Worm (Caenorhabditis elegans) whole organism, L2 larva: ENCODE results near the gene F01D5.1.

Source experiments
- C34F6.9 ChIP-seq: fragments of 150-350 bp; optimal IDR thresholded peaks from 2 replicates; lab custom pipeline; 2014; ENCODE audit warnings: missing biosample characterization, missing genetic modification characterization
- F13H6.1 ChIP-seq: sonication (generic microtip); optimal IDR thresholded peaks from 2 replicates; lab custom pipeline; 2016; ENCODE audit warnings: missing genetic modification characterization, missing compliant biosample characterization
- R02D3.7 ChIP-seq: fragments of 150-350 bp; optimal IDR thresholded peaks from 2 replicates; lab custom pipeline; 2014; ENCODE audit warnings: missing biosample characterization, missing genetic modification characterization
- Y55F3AM.14 ChIP-seq: fragments of 200-800 bp; sonication (Bioruptor generic); optimal IDR thresholded peaks from 2 replicates; lab custom pipeline; 2018; ENCODE audit warnings: mild to moderate bottlenecking, missing genetic modification characterization, missing compliant biosample characterization
- ZK546.5 ChIP-seq: sonication (generic microtip); optimal IDR thresholded peaks from 2 replicates; lab custom pipeline; 2017; ENCODE audit warnings: missing biosample characterization, missing genetic modification characterization
- alr-1 ChIP-seq: fragments of 150-350 bp; optimal IDR thresholded peaks from 2 replicates; lab custom pipeline; 2014; ENCODE audit warnings: missing biosample characterization, missing genetic modification characterization
- aly-2 ChIP-seq: fragments of 150-350 bp; optimal IDR thresholded peaks from 2 replicates; lab custom pipeline; 2014; ENCODE audit warnings: missing biosample characterization, missing genetic modification characterization
- ama-1 ChIP-seq: fragments of 150-350 bp; optimal IDR thresholded peaks from 2 replicates; lab custom pipeline; 2018; ENCODE audit warnings: inconsistent platforms
- blmp-1 ChIP-seq: sonication (generic microtip); optimal IDR thresholded peaks from 2 replicates; lab custom pipeline; 2017; ENCODE audit warnings: missing genetic modification characterization, mild to moderate bottlenecking, missing compliant biosample characterization, antibody characterized with exemption, moderate library complexity; ENCODE audit not compliant: insufficient read depth
- ceh-16 ChIP-seq: fragments of 150-350 bp; optimal IDR thresholded peaks from 2 replicates; lab custom pipeline; 2014; ENCODE audit warnings: missing biosample characterization, missing genetic modification characterization
- ceh-82 ChIP-seq: fragments of 150-350 bp; optimal IDR thresholded peaks from 2 replicates; lab custom pipeline; 2014; ENCODE audit warnings: missing biosample characterization, missing genetic modification characterization
- crh-2 ChIP-seq: sonication (generic microtip); optimal IDR thresholded peaks from 2 replicates; lab custom pipeline; 2017; ENCODE audit warnings: missing biosample characterization, missing genetic modification characterization
- dmd-4 ChIP-seq: sonication (generic microtip); optimal IDR thresholded peaks from 2 replicates; lab custom pipeline; 2017; ENCODE audit warnings: missing biosample characterization, missing genetic modification characterization
- elt-1 ChIP-seq: fragments of 150-350 bp; optimal IDR thresholded peaks from 2 replicates; lab custom pipeline; 2014; ENCODE audit warnings: missing biosample characterization, missing genetic modification characterization
- elt-3 ChIP-seq: sonication (generic microtip); optimal IDR thresholded peaks from 2 replicates; lab custom pipeline; 2017; ENCODE audit warnings: missing biosample characterization, missing genetic modification characterization
- fos-1 ChIP-seq: fragments of 150-350 bp; optimal IDR thresholded peaks from 2 replicates; lab custom pipeline; 2014; ENCODE audit warnings: missing biosample characterization, missing genetic modification characterization
- gmeb-1 ChIP-seq: fragments of 150-350 bp; optimal IDR thresholded peaks from 2 replicates; lab custom pipeline; 2014; ENCODE audit warnings: missing biosample characterization, missing genetic modification characterization
- lin-11 ChIP-seq: fragments of 150-350 bp; sonication (generic microtip); optimal IDR thresholded peaks from 2 replicates; lab custom pipeline; 2014; ENCODE audit warnings: missing biosample characterization, missing genetic modification characterization, inconsistent platforms, mixed read lengths
- lin-39 ChIP-seq: fragments of 150-350 bp; optimal IDR thresholded peaks from 2 replicates; lab custom pipeline; 2014; ENCODE audit warnings: missing biosample characterization, missing genetic modification reagents, missing genetic modification characterization
- lsy-2 ChIP-seq, 2 experiments: fragments of 150-350 bp in 1 of 2; sonication (generic microtip) in 1 of 2; optimal IDR thresholded peaks; 2 replicates each; lab custom pipeline; 2014 to 2017; ENCODE audit warnings: missing biosample characterization in 2 of 2, missing genetic modification characterization in 2 of 2
- mab-5 ChIP-seq: fragments of 150-350 bp; optimal IDR thresholded peaks from 2 replicates; lab custom pipeline; 2014; ENCODE audit warnings: missing biosample characterization, missing genetic modification characterization
- mbf-1 ChIP-seq: sonication (generic microtip); optimal IDR thresholded peaks from 2 replicates; lab custom pipeline; 2017; ENCODE audit warnings: missing biosample characterization, missing genetic modification characterization
- mdl-1 ChIP-seq, 2 experiments: fragments of 150-350 bp in 1 of 2; sonication (generic microtip) in 1 of 2; optimal IDR thresholded peaks; 2 replicates each; lab custom pipeline; 2017; ENCODE audit warnings: missing biosample characterization in 2 of 2, missing genetic modification characterization in 2 of 2
- nhr-10 ChIP-seq: sonication (generic microtip); optimal IDR thresholded peaks from 2 replicates; lab custom pipeline; 2017; ENCODE audit warnings: missing biosample characterization, missing genetic modification characterization
- nhr-11 ChIP-seq: fragments of 150-350 bp; optimal IDR thresholded peaks from 2 replicates; lab custom pipeline; 2014; ENCODE audit warnings: missing biosample characterization, missing genetic modification characterization
- nhr-12 ChIP-seq: fragments of 150-350 bp; optimal IDR thresholded peaks from 2 replicates; lab custom pipeline; 2014; ENCODE audit warnings: missing biosample characterization, missing genetic modification characterization
- nhr-129 ChIP-seq: fragments of 150-350 bp; optimal IDR thresholded peaks from 2 replicates; lab custom pipeline; 2014; ENCODE audit warnings: missing biosample characterization, missing genetic modification characterization
- nhr-21 ChIP-seq: fragments of 150-350 bp; optimal IDR thresholded peaks from 2 replicates; lab custom pipeline; 2014; ENCODE audit warnings: missing biosample characterization, missing genetic modification characterization
- nhr-23 ChIP-seq: fragments of 150-350 bp; optimal IDR thresholded peaks from 2 replicates; lab custom pipeline; 2014; ENCODE audit warnings: missing biosample characterization, missing genetic modification reagents, missing genetic modification characterization
- nhr-237 ChIP-seq: fragments of 150-350 bp; optimal IDR thresholded peaks from 2 replicates; lab custom pipeline; 2014; ENCODE audit warnings: missing biosample characterization, missing genetic modification characterization
- nhr-6 ChIP-seq: fragments of 150-350 bp; optimal IDR thresholded peaks from 2 replicates; lab custom pipeline; 2014; ENCODE audit warnings: missing biosample characterization, missing genetic modification characterization
- nhr-77 ChIP-seq: fragments of 150-350 bp; optimal IDR thresholded peaks from 2 replicates; lab custom pipeline; 2014; ENCODE audit warnings: missing biosample characterization, missing genetic modification characterization
- sem-4 ChIP-seq: fragments of 150-350 bp; optimal IDR thresholded peaks from 2 replicates; lab custom pipeline; 2014; ENCODE audit warnings: missing biosample characterization, missing genetic modification reagents, missing genetic modification characterization
- skn-1 ChIP-seq: sonication (generic microtip); optimal IDR thresholded peaks from 2 replicates; lab custom pipeline; 2017; ENCODE audit warnings: missing biosample characterization, missing genetic modification characterization
- unc-55 ChIP-seq: fragments of 150-350 bp; sonication (generic microtip); optimal IDR thresholded peaks from 3 replicates; lab custom pipeline; 2014; ENCODE audit warnings: missing biosample characterization, missing genetic modification reagents, missing genetic modification characterization
- unc-62 ChIP-seq: fragments of 150-350 bp; optimal IDR thresholded peaks from 2 replicates; lab custom pipeline; 2014; ENCODE audit warnings: missing biosample characterization, missing genetic modification reagents, missing genetic modification characterization
- zag-1 ChIP-seq: fragments of 150-350 bp; optimal IDR thresholded peaks from 2 replicates; lab custom pipeline; 2014; ENCODE audit warnings: missing biosample characterization, missing genetic modification characterization
- ztf-1 ChIP-seq: fragments of 200-800 bp; sonication (Bioruptor generic); conservative IDR thresholded peaks from 2 replicates; pipeline ENCODE4 v1.3.6; 2022; ENCODE audit warnings: missing genetic modification characterization, missing compliant biosample characterization
- ztf-11 ChIP-seq: sonication (generic microtip); optimal IDR thresholded peaks from 2 replicates; lab custom pipeline; 2017; ENCODE audit warnings: missing biosample characterization, missing genetic modification characterization
- ztf-4 ChIP-seq: fragments of 150-350 bp; optimal IDR thresholded peaks from 2 replicates; lab custom pipeline; 2014; ENCODE audit warnings: missing biosample characterization, missing genetic modification characterization

F01D5.1 gene

DNA sequence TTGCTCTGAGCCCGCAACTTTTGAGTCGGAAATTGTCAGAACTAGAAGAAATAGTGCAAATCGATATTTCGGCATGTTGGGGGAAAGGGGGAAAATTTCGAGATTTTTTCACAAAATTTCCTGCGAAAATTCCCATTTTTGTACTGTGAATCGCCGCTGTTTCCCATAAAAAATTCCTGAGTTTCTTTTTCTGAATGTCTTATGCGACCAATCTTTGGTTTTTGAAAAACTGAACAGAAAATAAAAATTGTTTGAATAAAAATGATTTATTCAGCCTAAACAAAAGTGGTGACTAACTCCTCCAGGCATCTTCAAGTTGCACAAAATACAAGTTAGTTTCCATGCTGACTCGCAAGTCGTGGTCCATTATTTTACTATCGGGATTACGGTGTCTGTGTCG lies 31.1 kb downstream of the F01D5.1 start, which contains the start of gene W07G1.7:
Gene W07G1.7 (minus strand): TSS at position 101 of the 400 bp plus-strand sequence.
- TF ChIP-seq nhr-11 (tag; lab: Kevin White, UChicago), result no peak
- TF ChIP-seq nhr-23 (tag; lab: Kevin White, UChicago), result no peak
- no peak for TF ChIP-seq lsy-2 (tag; optimal IDR thresholded peaks at IDR 0.05; lab: Kevin White, UChicago)
- TF ChIP-seq dmd-4, result no peak
- TF ChIP-seq zag-1, result no peak
- TF ChIP-seq sem-4, result no peak
- no peak for TF ChIP-seq mab-5 (tag; lab: Kevin White, UChicago)
- TF ChIP-seq nhr-12, result no peak
- no peak for TF ChIP-seq Y55F3AM.14 (GFP tag; lab: Kevin White, UChicago)
- TF ChIP-seq C34F6.9 (tag; lab: Kevin White, UChicago), result no peak
- TF ChIP-seq F13H6.1, result no peak
- no peak for TF ChIP-seq elt-3 (tag; lab: Kevin White, UChicago)
- TF ChIP-seq nhr-6 (tag; lab: Kevin White, UChicago), result no peak
- TF ChIP-seq fos-1 (tag; lab: Kevin White, UChicago), result no peak
- TF ChIP-seq, all 48 proteins: peak for 0

DNA sequence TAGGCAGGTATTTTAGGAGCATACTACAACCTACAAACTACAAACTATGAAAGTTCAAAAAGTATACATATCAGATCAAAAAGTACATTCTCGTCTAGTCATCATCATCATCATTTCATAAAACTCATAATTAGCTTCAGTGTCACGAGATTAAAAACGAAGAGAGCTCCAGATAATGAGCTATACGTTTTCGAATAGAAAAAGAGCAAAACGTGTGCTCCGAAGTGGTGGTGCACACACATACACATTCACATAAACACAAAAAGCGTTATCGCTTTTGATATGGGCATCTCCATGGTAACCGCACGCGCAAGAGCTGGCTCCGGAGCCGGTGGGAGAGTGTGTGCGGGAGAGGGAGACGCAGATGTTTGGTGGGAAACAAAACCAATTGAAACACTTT lies 33.1 kb downstream of the F01D5.1 start:
- TF ChIP-seq ztf-11 (tag; lab: Kevin White, UChicago) (no peak), unc-55 (GFP tag; lab: Kevin White, UChicago) (no peak), unc-62 (GFP tag; lab: Kevin White, UChicago) (no peak), nhr-77 (tag; lab: Kevin White, UChicago) (no peak), ceh-82 (no peak), R02D3.7 (tag; lab: Kevin White, UChicago) (no peak), elt-1 (tag; lab: Kevin White, UChicago) (no peak), nhr-237 (tag; lab: Kevin White, UChicago) (no peak), alr-1 (tag; lab: Kevin White, UChicago) (no peak), nhr-11 (tag; lab: Kevin White, UChicago) (no peak), fos-1 (tag; lab: Kevin White, UChicago) (no peak), nhr-21 (tag; lab: Kevin White, UChicago) (no peak), nhr-10 (tag; lab: Kevin White, UChicago) (no peak), ama-1 (no peak), elt-3 (tag; lab: Kevin White, UChicago) (no peak), crh-2 (no peak), nhr-23 (tag; lab: Kevin White, UChicago) (no peak)

DNA sequence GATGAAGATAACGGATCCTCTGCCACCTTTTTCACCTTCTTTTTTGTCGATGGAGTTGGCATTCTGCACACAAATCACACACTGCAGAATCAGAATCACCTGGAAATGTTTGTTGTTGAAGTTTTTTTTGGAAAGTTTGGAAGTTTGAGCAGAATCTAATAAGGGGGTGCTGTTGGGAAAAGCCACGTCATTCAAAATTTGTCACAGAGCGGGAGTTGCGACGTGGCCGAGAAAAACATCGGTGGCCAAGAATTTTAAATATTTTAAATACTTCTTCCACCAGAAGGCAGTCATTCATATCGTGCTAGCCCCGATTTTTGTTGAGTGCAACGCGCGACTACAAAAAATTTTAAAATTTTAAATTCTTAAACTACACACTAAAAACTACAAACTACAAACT lies 35.1 kb downstream of the F01D5.1 start, which contains the start of gene rpi-1:
Gene rpi-1 (minus strand): TSS at position 101 of the 400 bp plus-strand sequence.
- TF ChIP-seq ztf-4 (tag; lab: Kevin White, UChicago) (no peak), skn-1 (tag; lab: Kevin White, UChicago) (no peak), mdl-1 (tag; optimal IDR thresholded peaks at IDR 0.05; lab: Kevin White, UChicago) (no peak), nhr-12 (no peak), lsy-2 (tag; optimal IDR thresholded peaks at IDR 0.05; lab: Kevin White, UChicago) (no peak), nhr-129 (tag; lab: Kevin White, UChicago) (no peak), lin-39 (tag; lab: Kevin White, UChicago) (no peak), lin-11 (tag; lab: Kevin White, UChicago) (no peak), sem-4 (no peak), R02D3.7 (tag; lab: Kevin White, UChicago) (no peak), blmp-1 (no peak), nhr-10 (tag; lab: Kevin White, UChicago) (no peak), zag-1 (no peak)

DNA sequence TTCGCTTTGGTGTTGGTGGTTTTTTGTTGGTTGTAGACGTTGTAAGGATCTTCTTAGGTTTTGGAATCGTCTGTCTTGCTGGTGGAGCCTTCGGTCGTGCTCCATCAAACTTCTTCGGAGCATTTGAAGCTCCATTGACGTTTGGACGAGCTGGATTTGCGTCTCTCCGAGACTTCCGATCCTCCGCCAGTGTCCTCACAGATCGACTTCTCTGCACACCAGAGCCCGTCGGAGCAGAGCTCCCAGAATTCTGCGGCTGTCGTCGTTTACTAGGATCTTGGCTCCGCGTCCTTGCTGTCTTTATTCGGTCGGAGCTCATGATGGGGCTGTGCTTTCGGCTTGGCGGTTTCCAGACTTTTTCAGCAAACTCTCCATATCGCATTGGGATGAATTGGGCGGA lies 35.8 kb downstream of the F01D5.1 start:
- TF ChIP-seq lin-11 (tag; lab: Kevin White, UChicago) (no peak), ztf-1 (GFP tag; lab: Robert Waterston, UW) (no peak), aly-2 (tag; lab: Kevin White, UChicago) (no peak), sem-4 (no peak), mbf-1 (tag; lab: Kevin White, UChicago) (no peak), lsy-2 (tag; optimal IDR thresholded peaks at IDR 0.05; lab: Kevin White, UChicago) (no peak), nhr-237 (tag; lab: Kevin White, UChicago) (no peak), nhr-77 (tag; lab: Kevin White, UChicago) (no peak), gmeb-1 (no peak), nhr-12 (no peak), ceh-16 (no peak), Y55F3AM.14 (GFP tag; lab: Kevin White, UChicago) (no peak), ZK546.5 (no peak), nhr-11 (tag; lab: Kevin White, UChicago) (no peak), alr-1 (tag; lab: Kevin White, UChicago) (no peak)
